Fruit fly (Drosophila melanogaster): ENCODE data around the gene Arr2.

The Arr2 gene

dm6 chr3L:8653572-8653971 lies 4.8 kb upstream of the Arr2 start:
- TF ChIP-seq psq (optimal IDR thresholded peaks at IDR 0.05), result no peak
- TF ChIP-seq Myc (optimal IDR thresholded peaks at IDR 0.05), result no peak
- TF ChIP-seq insv (optimal IDR thresholded peaks at IDR 0.05), result no peak
- no peak for TF ChIP-seq ttk (optimal IDR thresholded peaks at IDR 0.05)
- no peak for TF ChIP-seq Sin3A (optimal IDR thresholded peaks at IDR 0.05)
- no peak for TF ChIP-seq h (optimal IDR thresholded peaks at IDR 0.05)

- TF ChIP-seq Sin3A (optimal IDR thresholded peaks at IDR 0.05) (no peak), h (optimal IDR thresholded peaks at IDR 0.05) (no peak), ttk (optimal IDR thresholded peaks at IDR 0.05) (no peak), insv (optimal IDR thresholded peaks at IDR 0.05) (no peak), psq (optimal IDR thresholded peaks at IDR 0.05) (no peak), Myc (optimal IDR thresholded peaks at IDR 0.05) (no peak)
Observed at dm6 chr3L:8652572-8652977, 3.8 kb upstream of the Arr2 start.

- no peak for TF ChIP-seq Sin3A (optimal IDR thresholded peaks at IDR 0.05)
- no peak for TF ChIP-seq ttk (optimal IDR thresholded peaks at IDR 0.05)
- TF ChIP-seq insv (optimal IDR thresholded peaks at IDR 0.05), result no peak
- TF ChIP-seq psq (optimal IDR thresholded peaks at IDR 0.05), result no peak
- TF ChIP-seq h (optimal IDR thresholded peaks at IDR 0.05), result no peak
- TF ChIP-seq Myc (optimal IDR thresholded peaks at IDR 0.05), result no peak
Observed at dm6 chr3L:8651876-8652571, 3.3 kb upstream of the Arr2 start.

- no peak for TF ChIP-seq insv (optimal IDR thresholded peaks at IDR 0.05)
- TF ChIP-seq h (optimal IDR thresholded peaks at IDR 0.05), result no peak
- no peak for TF ChIP-seq psq (optimal IDR thresholded peaks at IDR 0.05)
- no peak for TF ChIP-seq ttk (optimal IDR thresholded peaks at IDR 0.05)
- no peak for TF ChIP-seq Sin3A (optimal IDR thresholded peaks at IDR 0.05)
- no peak for TF ChIP-seq Myc (optimal IDR thresholded peaks at IDR 0.05)
Observed at dm6 chr3L:8646821-8647220, 1.9 kb downstream of the Arr2 start, which contains the start of the genes CG13305 and Pex7. TSS of gene CG13305 (minus strand) at chr3L:8646822. TSS of gene Pex7 (plus strand) at chr3L:8647145.

dm6 chr3L:8643810-8644552 lies 4.8 kb downstream of the Arr2 start:
- TF ChIP-seq psq (optimal IDR thresholded peaks at IDR 0.05), result no peak
- TF ChIP-seq Myc (optimal IDR thresholded peaks at IDR 0.05), result no peak
- TF ChIP-seq h (optimal IDR thresholded peaks at IDR 0.05), result no peak
- no peak for TF ChIP-seq Sin3A (optimal IDR thresholded peaks at IDR 0.05)
- TF ChIP-seq insv (optimal IDR thresholded peaks at IDR 0.05), result no peak
- no peak for TF ChIP-seq ttk (optimal IDR thresholded peaks at IDR 0.05)

- no peak for TF ChIP-seq ttk (optimal IDR thresholded peaks at IDR 0.05)
- TF ChIP-seq psq (optimal IDR thresholded peaks at IDR 0.05), result no peak
- TF ChIP-seq Sin3A (optimal IDR thresholded peaks at IDR 0.05), result no peak
- TF ChIP-seq insv (optimal IDR thresholded peaks at IDR 0.05), result no peak
- TF ChIP-seq Myc (optimal IDR thresholded peaks at IDR 0.05), result no peak
- TF ChIP-seq h (optimal IDR thresholded peaks at IDR 0.05), result no peak
Observed at dm6 chr3L:8641049-8641448, 7.7 kb downstream of the Arr2 start.

dm6 chr3L:8640139-8640538 lies 8.6 kb downstream of the Arr2 start, which contains the start of gene Cpr66D:
TSS of gene Cpr66D (plus strand) at chr3L:8640439.
- TF ChIP-seq h (optimal IDR thresholded peaks at IDR 0.05) (no peak), ttk (optimal IDR thresholded peaks at IDR 0.05) (no peak)

dm6 chr3L:8633614-8634325 lies 15.0 kb downstream of the Arr2 start, which contains the start of gene Cdc6:
TSS of gene Cdc6 (minus strand) at chr3L:8634069.
- TF ChIP-seq ttk (optimal IDR thresholded peaks at IDR 0.05), result no peak
- TF ChIP-seq Myc (optimal IDR thresholded peaks at IDR 0.05), result no peak
- no peak for TF ChIP-seq psq (optimal IDR thresholded peaks at IDR 0.05)
- TF ChIP-seq Sin3A (optimal IDR thresholded peaks at IDR 0.05), result no peak
- no peak for TF ChIP-seq h (optimal IDR thresholded peaks at IDR 0.05)

- TF ChIP-seq h (optimal IDR thresholded peaks at IDR 0.05), result no peak
- TF ChIP-seq Sin3A (optimal IDR thresholded peaks at IDR 0.05), result no peak
- no peak for TF ChIP-seq Myc (optimal IDR thresholded peaks at IDR 0.05)
- no peak for TF ChIP-seq insv (optimal IDR thresholded peaks at IDR 0.05)
- TF ChIP-seq ttk (optimal IDR thresholded peaks at IDR 0.05), result no peak
- no peak for TF ChIP-seq psq (optimal IDR thresholded peaks at IDR 0.05)
Observed at dm6 chr3L:8629701-8630343, 18.9 kb downstream of the Arr2 start.

- TF ChIP-seq insv (optimal IDR thresholded peaks at IDR 0.05), result no peak
Observed at dm6 chr3L:8628964-8629363, 19.8 kb downstream of the Arr2 start.

dm6 chr3L:8627839-8628827 lies 20.6 kb downstream of the Arr2 start:
- no peak for TF ChIP-seq insv (optimal IDR thresholded peaks at IDR 0.05)
- TF ChIP-seq psq (optimal IDR thresholded peaks at IDR 0.05), result no peak
- no peak for TF ChIP-seq Myc (optimal IDR thresholded peaks at IDR 0.05)
- TF ChIP-seq ttk (optimal IDR thresholded peaks at IDR 0.05), result no peak
- TF ChIP-seq h (optimal IDR thresholded peaks at IDR 0.05), result no peak
- TF ChIP-seq Sin3A (optimal IDR thresholded peaks at IDR 0.05), result no peak

Measured in Kc167 (cell line).